Worm (Caenorhabditis elegans) whole organism, L4/young adult: ENCODE measurements around the gene D1014.7.

Experiments
- W03F9.2 ChIP-seq: fragments of 150-350 bp; optimal IDR thresholded peaks from 2 replicates; lab custom pipeline; 2014; ENCODE audit warnings: missing biosample characterization, missing genetic modification characterization
- dao-5 ChIP-seq: sonication (generic microtip); optimal IDR thresholded peaks from 2 replicates; lab custom pipeline; 2016; ENCODE audit warnings: missing genotype, missing genetic modification characterization, moderate library complexity, missing compliant biosample characterization
- him-1 ChIP-seq: sonication (generic microtip); optimal IDR thresholded peaks from 2 replicates; lab custom pipeline; 2016; ENCODE audit warnings: missing genotype, missing genetic modification reagents, missing genetic modification characterization, missing compliant biosample characterization

The D1014.7 gene

ce11 chrV:8104473-8104872 is 13.6 kb upstream of the D1014.7 start, which contains the start of gene srlf-16:
Gene srlf-16 (plus strand): TSS chrV:8104773.
- no peak for TF ChIP-seq him-1 (tag; lab: Kevin White, UChicago)
- no peak for TF ChIP-seq dao-5 (tag; lab: Kevin White, UChicago)
- TF ChIP-seq W03F9.2, result no peak

DNA sequence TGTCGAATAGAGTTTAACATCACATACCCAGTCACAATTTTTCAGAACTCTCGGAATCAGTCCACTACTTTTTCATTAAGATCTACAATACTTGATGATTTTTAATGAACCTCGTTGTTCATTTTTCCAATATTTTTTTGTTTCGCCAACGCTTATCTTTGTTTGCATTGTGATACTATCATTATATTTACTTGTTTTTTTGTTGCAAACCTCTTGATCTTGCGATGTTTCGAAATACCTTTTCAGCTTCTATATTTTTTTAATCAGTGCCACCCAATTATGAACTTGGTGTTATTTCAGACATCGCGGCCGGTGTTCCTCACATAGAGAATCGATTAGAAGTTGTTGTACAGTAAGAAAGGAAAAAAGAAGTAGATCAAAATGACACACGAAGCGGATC is 9.4 kb upstream of the D1014.7 start, which contains the start of gene myo-5:
myo-5 (plus strand) TSS at position 301 of the 400 bp plus-strand sequence.
- TF ChIP-seq him-1 (tag; lab: Kevin White, UChicago) (no peak), W03F9.2 (no peak), dao-5 (tag; lab: Kevin White, UChicago) (no peak)

- no peak for TF ChIP-seq dao-5 (tag; lab: Kevin White, UChicago)
- no peak for TF ChIP-seq him-1 (tag; lab: Kevin White, UChicago)
- TF ChIP-seq W03F9.2, result no peak
Observed at ce11 chrV:8110816-8111215, 7.2 kb upstream of the D1014.7 start.

DNA sequence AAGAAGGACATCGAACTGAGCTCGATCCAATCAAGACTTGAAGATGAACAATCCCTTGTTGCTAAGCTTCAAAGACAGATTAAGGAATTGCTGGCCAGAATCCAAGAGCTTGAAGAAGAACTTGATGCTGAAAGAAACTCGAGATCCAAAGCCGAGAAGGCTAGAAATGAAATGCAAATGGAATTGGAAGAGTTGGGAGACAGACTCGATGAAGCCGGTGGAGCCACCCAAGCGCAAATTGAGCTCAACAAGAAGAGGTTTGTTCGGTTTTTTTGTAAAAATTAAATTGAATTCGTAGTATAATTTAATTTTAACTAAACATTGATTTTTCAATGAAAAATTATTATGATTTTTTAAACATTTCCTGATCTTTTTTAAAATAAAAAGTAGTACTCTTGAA is 3.5 kb upstream of the D1014.7 start:
- TF ChIP-seq dao-5 (tag; lab: Kevin White, UChicago), result no peak
- no peak for TF ChIP-seq W03F9.2
- TF ChIP-seq him-1 (tag; lab: Kevin White, UChicago), result no peak

DNA sequence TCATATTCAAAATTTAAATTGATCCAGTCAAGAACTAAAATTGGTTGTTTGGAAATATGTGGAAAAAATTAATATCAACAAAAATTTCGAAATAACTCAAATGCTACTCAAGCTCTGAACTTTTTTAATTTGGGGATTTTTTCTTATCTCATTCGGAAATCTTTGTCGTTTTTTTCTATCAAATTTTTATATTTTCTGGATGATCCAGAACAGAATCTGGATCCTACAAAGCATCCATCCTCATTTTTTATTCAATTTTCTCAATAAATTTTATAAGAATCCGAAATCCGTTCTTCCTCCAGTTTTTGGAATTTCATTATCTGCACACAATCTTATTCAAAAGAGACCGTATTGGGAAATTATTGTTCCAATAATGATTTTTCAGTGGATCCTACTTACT is 2.8 kb downstream of the D1014.7 start, which contains the start of gene D1014.6:
D1014.6 (plus strand) TSS at position 301 of the 400 bp plus-strand sequence.
- no peak for TF ChIP-seq him-1 (tag; lab: Kevin White, UChicago)
- TF ChIP-seq dao-5 (tag; lab: Kevin White, UChicago), result no peak
- no peak for TF ChIP-seq W03F9.2

- TF ChIP-seq W03F9.2 (no peak), dao-5 (tag; lab: Kevin White, UChicago) (no peak), him-1 (tag; lab: Kevin White, UChicago) (no peak)
Observed at ce11 chrV:8123384-8123783, 5.3 kb downstream of the D1014.7 start, which contains the start of gene D1014.5. Gene D1014.5 (plus strand): TSS chrV:8123684.

DNA sequence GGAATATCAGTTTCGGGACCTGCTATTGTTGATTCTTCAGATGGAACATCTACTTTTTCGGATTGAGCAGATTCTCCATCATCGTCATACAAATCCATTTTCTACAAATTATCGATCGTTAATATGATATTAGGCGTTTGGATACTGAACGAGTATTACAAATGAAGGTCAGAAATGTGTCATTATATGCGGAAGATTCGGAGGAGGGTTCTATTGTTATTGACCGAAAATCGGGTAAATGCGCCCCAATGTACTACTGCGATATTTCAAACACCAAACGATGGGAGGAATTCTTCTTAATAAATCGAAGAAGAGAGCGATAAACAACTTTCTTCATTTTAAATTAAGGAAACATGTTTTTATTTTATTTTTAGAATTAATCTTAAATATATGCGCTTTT is 11.2 kb downstream of the D1014.7 start, which contains the start of gene spr-1:
spr-1 (minus strand) TSS at position 101 of the 400 bp plus-strand sequence.
- no peak for TF ChIP-seq him-1 (tag; lab: Kevin White, UChicago)

- TF ChIP-seq dao-5 (tag; lab: Kevin White, UChicago) (no peak), him-1 (tag; lab: Kevin White, UChicago) (no peak), W03F9.2 (peak; percentile 36)
Observed at ce11 chrV:8129719-8130118, 11.7 kb downstream of the D1014.7 start.

DNA sequence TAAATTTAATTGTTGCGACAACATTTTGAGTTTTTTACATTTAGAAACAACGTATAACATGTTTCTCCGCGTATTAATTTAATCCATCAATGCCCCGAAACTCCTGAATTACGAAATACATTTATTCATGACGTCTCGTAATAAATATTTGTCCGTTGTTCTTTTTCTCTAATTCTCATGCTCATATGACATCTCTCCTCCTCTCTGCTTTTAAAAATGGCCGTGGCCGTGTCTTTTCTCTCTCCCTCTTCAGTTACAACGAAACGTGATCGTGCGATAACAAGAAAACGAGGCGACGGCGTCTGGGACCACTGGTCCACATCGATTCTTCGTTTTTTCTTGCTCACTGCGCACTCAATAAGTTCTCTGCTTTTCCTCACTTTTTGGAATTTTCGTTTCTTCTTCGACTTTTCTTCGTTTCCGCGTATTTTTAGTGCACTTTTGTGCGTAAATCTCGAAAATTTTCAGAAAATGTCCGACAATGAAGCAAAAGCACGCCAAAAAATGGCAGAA is 12.1 kb downstream of the D1014.7 start, which contains the start of gene snap-1:
snap-1 (plus strand) TSS at position 463 of the 513 bp plus-strand sequence.
- no peak for TF ChIP-seq dao-5 (tag; lab: Kevin White, UChicago)
- peak; percentile 13 for TF ChIP-seq him-1 (tag; lab: Kevin White, UChicago)
- no peak for TF ChIP-seq W03F9.2

ce11 chrV:8130812-8131211 is 12.7 kb downstream of the D1014.7 start:
- TF ChIP-seq dao-5 (tag; lab: Kevin White, UChicago), result no peak
- no peak for TF ChIP-seq him-1 (tag; lab: Kevin White, UChicago)
- no peak for TF ChIP-seq W03F9.2

DNA sequence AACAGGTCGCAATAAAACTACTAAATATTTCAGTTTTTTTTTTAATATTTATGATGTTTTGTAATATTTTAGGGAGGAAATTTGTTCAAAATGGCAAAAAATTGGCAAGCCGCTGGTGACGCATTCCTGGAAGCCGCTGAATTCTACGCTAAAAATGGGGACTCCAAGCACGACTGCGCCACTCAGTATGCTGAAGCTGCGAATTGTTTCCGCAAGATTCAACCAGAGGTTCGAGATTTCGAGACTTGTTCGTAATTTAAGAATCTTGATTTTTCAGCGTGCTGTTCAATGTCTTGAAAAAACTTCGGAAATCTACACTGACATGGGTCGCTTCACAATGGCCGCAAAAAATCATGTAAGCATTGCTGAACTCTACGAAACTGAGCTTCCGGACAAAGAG is 13.6 kb downstream of the D1014.7 start:
- TF ChIP-seq W03F9.2 (no peak), him-1 (tag; lab: Kevin White, UChicago) (no peak), dao-5 (tag; lab: Kevin White, UChicago) (no peak)

- TF ChIP-seq dao-5 (tag; lab: Kevin White, UChicago), result no peak
- TF ChIP-seq him-1 (tag; lab: Kevin White, UChicago), result no peak
- TF ChIP-seq W03F9.2, result no peak
Observed at ce11 chrV:8132926-8133325, 14.9 kb downstream of the D1014.7 start, which contains the start of gene D1014.4. Gene D1014.4 (plus strand): TSS chrV:8133226.

DNA sequence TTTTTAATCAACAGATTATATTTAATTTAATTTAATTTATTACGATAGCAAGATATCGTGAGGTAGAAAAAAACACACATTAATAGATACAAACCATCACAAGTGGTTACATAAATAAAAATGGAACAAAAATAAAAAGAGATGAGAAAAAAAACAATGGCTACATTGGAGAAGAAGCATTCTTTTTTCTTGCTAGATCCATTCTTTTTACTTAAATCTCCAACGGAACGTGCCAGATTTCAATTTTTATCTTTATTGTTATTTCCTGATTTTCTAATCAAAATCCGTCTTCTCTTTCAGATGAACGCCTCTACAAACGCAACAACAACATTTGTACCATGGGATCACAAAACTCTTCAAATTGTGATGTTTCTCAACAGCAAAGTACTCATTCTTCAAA is 25.5 kb downstream of the D1014.7 start, which contains the start of gene D1014.2:
D1014.2 (plus strand) TSS at position 301 of the 400 bp plus-strand sequence.
- TF ChIP-seq him-1 (tag; lab: Kevin White, UChicago), result no peak

DNA sequence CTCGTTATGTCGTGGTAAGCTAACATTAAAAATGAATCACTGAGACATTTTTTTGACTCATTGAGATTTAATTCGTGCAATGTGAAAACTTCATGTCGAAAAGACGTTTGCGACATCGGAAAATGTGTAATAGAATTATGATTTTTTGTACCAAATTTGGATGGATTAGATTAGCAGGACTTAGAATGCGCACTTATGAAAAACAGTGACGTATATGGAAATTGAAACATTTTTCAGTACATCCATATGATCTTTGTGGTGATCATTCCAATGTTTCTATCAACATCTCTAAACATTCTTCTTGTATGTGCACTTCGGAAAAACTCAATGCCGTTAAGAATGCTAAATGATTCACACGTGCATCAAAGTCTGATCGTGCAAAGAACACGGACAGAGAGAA is 26.5 kb downstream of the D1014.7 start:
- TF ChIP-seq W03F9.2 (no peak), him-1 (tag; lab: Kevin White, UChicago) (no peak), dao-5 (tag; lab: Kevin White, UChicago) (no peak)

DNA sequence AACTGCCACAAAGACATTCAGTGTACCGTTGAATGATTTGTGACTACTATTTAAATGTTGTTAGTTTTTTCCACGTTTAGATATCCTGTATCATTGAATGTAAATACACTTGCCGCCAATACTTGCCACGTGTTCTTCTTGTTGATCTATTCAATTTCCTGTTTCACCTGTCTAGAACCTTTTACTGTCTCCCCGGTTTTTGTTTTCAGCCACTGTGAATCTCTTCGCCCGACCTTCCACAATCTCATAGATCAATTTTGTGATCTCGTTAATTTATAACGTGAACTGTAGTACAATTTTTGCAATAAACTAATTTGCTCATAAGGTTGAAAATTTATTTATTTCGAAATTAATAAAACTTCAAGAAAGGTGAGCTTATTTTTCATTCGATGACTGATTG is 27.3 kb downstream of the D1014.7 start, which contains the start of gene D1014.13:
D1014.13 (plus strand) TSS at position 301 of the 400 bp plus-strand sequence.
- TF ChIP-seq W03F9.2 (no peak), him-1 (tag; lab: Kevin White, UChicago) (no peak), dao-5 (tag; lab: Kevin White, UChicago) (no peak)
